Fruit fly (Drosophila melanogaster): ENCODE data around the gene CG17186.

Gene CG17186

dm6 chr3R:19830973-19831372, 46.3 kb downstream of the CG17186 start:
- TF ChIP-seq CG6791 (GFP tag; IDR thresholded peaks at IDR 0.05; ENCODE audit: partially characterized antibody) = no peak
- peak; percentile 71 for TF ChIP-seq tgo (GFP tag; IDR thresholded peaks at IDR 0.05)
- no peak for TF ChIP-seq br (optimal IDR thresholded peaks at IDR 0.05)
- TF ChIP-seq mld (GFP tag; IDR thresholded peaks at IDR 0.05; ENCODE audit: partially characterized antibody) = no peak
- TF ChIP-seq CG9727 (GFP tag; optimal IDR thresholded peaks at IDR 0.05) = peak; percentile 34
- no peak for TF ChIP-seq D (optimal IDR thresholded peaks at IDR 0.05)
- TF ChIP-seq D (GFP tag; optimal IDR thresholded peaks at IDR 0.05) = peak; percentile 24
- TF ChIP-seq cg (GFP tag; optimal IDR thresholded peaks at IDR 0.05) = no peak
- TF ChIP-seq Rfx (GFP tag; IDR thresholded peaks at IDR 0.05) = peak; percentile 85
- TF ChIP-seq cas (GFP tag; IDR thresholded peaks at IDR 0.05) = no peak
- TF ChIP-seq kni (GFP tag; optimal IDR thresholded peaks at IDR 0.05) = no peak
- no peak for TF ChIP-seq CG1647 (GFP tag; optimal IDR thresholded peaks at IDR 0.05)
- no peak for TF ChIP-seq Dbx (GFP tag; IDR thresholded peaks at IDR 0.05)
- peak; percentile 63 for TF ChIP-seq phol (tag; optimal IDR thresholded peaks at IDR 0.05)
- TF ChIP-seq CG34376 (GFP tag; optimal IDR thresholded peaks at IDR 0.05) = no peak
- TF ChIP-seq CG4404 (GFP tag; IDR thresholded peaks at IDR 0.05) = no peak
- TF ChIP-seq tll (GFP tag; optimal IDR thresholded peaks at IDR 0.05) = no peak
- no peak for TF ChIP-seq Max (GFP tag; optimal IDR thresholded peaks at IDR 0.05)
- TF ChIP-seq CG11398 (GFP tag; optimal IDR thresholded peaks at IDR 0.05) = no peak
- peak; percentile 18 for TF ChIP-seq Hr3 (GFP tag; optimal IDR thresholded peaks at IDR 0.05)
- peak; percentile 56 for TF ChIP-seq CG17829 (tag; optimal IDR thresholded peaks at IDR 0.05)
- no peak for TF ChIP-seq Doc3 (GFP tag; IDR thresholded peaks at IDR 0.05; ENCODE audit: partially characterized antibody)
- TF ChIP-seq CG4328 (GFP tag; optimal IDR thresholded peaks at IDR 0.05) = no peak
- TF ChIP-seq CG10462 (GFP tag; optimal IDR thresholded peaks at IDR 0.05) = no peak
- no peak for TF ChIP-seq Stat92E (GFP tag; optimal IDR thresholded peaks at IDR 0.05)
- peak; percentile 72 for TF ChIP-seq grau (tag; optimal IDR thresholded peaks at IDR 0.05)
- peak; percentile 50 for TF ChIP-seq ind (GFP tag; optimal IDR thresholded peaks at IDR 0.05)
- peak; percentile 51 for TF ChIP-seq esg (GFP tag; conservative IDR thresholded peaks at IDR 0.05)
- no peak for TF ChIP-seq CG8089 (GFP tag; optimal IDR thresholded peaks at IDR 0.05)
- no peak; the same call in 3 of the 4 replicates for TF ChIP-seq Gug (GFP tag; IDR thresholded peaks at IDR 0.05)
- no peak for TF ChIP-seq lbe (GFP tag; optimal IDR thresholded peaks at IDR 0.05)
- peak; percentile 40; the same call in 1 of the 2 replicates for TF ChIP-seq chm (GFP tag; IDR thresholded peaks at IDR 0.05)
- TF ChIP-seq ken (GFP tag; IDR thresholded peaks at IDR 0.05) = peak; percentile 67; the same call in 1 of the 3 replicates
- no peak for TF ChIP-seq CG10654 (GFP tag; optimal IDR thresholded peaks at IDR 0.05)
- TF ChIP-seq abd-A (tag; optimal IDR thresholded peaks at IDR 0.05) = peak; percentile 75
- TF ChIP-seq CG7556 (GFP tag; optimal IDR thresholded peaks at IDR 0.05) = peak; percentile 77
- TF ChIP-seq CG7357 (GFP tag; IDR thresholded peaks at IDR 0.05) = 0 out of 3 replicates have a peak, but pooled peaks have one; percentile 33
- peak; percentile 58 for TF ChIP-seq CG13296 (GFP tag; optimal IDR thresholded peaks at IDR 0.05)
- TF ChIP-seq Nf-YA (GFP tag; IDR thresholded peaks at IDR 0.05) = no peak
- peak; percentile 14 for TF ChIP-seq tio (GFP tag; optimal IDR thresholded peaks at IDR 0.05)
- peak; percentile 25 for TF ChIP-seq onecut (GFP tag; IDR thresholded peaks at IDR 0.05)
- TF ChIP-seq prd (optimal IDR thresholded peaks at IDR 0.05) = no peak
- TF ChIP-seq prd (GFP tag; IDR thresholded peaks at IDR 0.05) = peak; percentile 68
- no peak for TF ChIP-seq CG13287 (GFP tag; IDR thresholded peaks at IDR 0.05; ENCODE audit: partially characterized antibody)
- peak; percentile 65; the same call in 1 of the 2 replicates for TF ChIP-seq bowl (GFP tag; IDR thresholded peaks at IDR 0.05)
- TF ChIP-seq ab (GFP tag; optimal IDR thresholded peaks at IDR 0.05) = no peak
- TF ChIP-seq CG17361 (GFP tag; IDR thresholded peaks at IDR 0.05) = peak; percentile 62
- no peak for TF ChIP-seq dmrt11E (tag; optimal IDR thresholded peaks at IDR 0.05)
- TF ChIP-seq sna (GFP tag; IDR thresholded peaks at IDR 0.05; ENCODE audit: partially characterized antibody) = no peak
- peak; percentile 62 for TF ChIP-seq bcd (GFP tag; optimal IDR thresholded peaks at IDR 0.05)
- no peak for TF ChIP-seq Dref (GFP tag; IDR thresholded peaks at IDR 0.05)
- peak; percentile 16 for TF ChIP-seq Side (GFP tag; optimal IDR thresholded peaks at IDR 0.05)

Measured in whole organism, embryonic.